Worm (Caenorhabditis elegans): ENCODE results near the gene E02A10.3.

The E02A10.3 gene

ce11 chrV:12553286-12553725 lies 26.1 kb upstream of the E02A10.3 start:
- TF ChIP-seq alr-1 (tag; optimal IDR thresholded peaks at IDR 0.05; ENCODE audit: borderline replicate concordance) (no peak), nhr-20 (tag; optimal IDR thresholded peaks at IDR 0.05) (peak; percentile 60), aha-1 (tag; optimal IDR thresholded peaks at IDR 0.05) (no peak), lin-15B (tag; optimal IDR thresholded peaks at IDR 0.05) (no peak), nhr-12 (tag; optimal IDR thresholded peaks at IDR 0.05) (no peak), mef-2 (tag; optimal IDR thresholded peaks at IDR 0.05) (no peak), nhr-85 (tag) (peak; percentile 94), zag-1 (tag; optimal IDR thresholded peaks at IDR 0.05) (no peak), sup-37 (GFP tag; optimal IDR thresholded peaks at IDR 0.05) (no peak), nhr-47 (tag; optimal IDR thresholded peaks at IDR 0.05) (peak; percentile 43), tbx-2 (tag; optimal IDR thresholded peaks at IDR 0.05) (peak; percentile 30), elt-2 (tag; optimal IDR thresholded peaks at IDR 0.05) (no peak), rnt-1 (tag; optimal IDR thresholded peaks at IDR 0.05) (no peak), ztf-4 (tag; optimal IDR thresholded peaks at IDR 0.05) (no peak), irx-1 (tag; optimal IDR thresholded peaks at IDR 0.05) (no peak), lin-14 (GFP tag; optimal IDR thresholded peaks at IDR 0.05) (peak; percentile 64), vab-15 (tag; optimal IDR thresholded peaks at IDR 0.05) (no peak), nhr-19 (GFP tag; conservative IDR thresholded peaks at IDR 0.05) (peak; percentile 46), efl-1 (optimal IDR thresholded peaks at IDR 0.05) (no peak), efl-1 (GFP tag; optimal IDR thresholded peaks at IDR 0.05 in 1 of 2) (peak in 1 of 2 experiments; percentile 1), efl-3 (GFP tag; optimal IDR thresholded peaks at IDR 0.05) (no peak), fkh-10 (GFP tag; optimal IDR thresholded peaks at IDR 0.05) (no peak), ceh-8 (GFP tag; optimal IDR thresholded peaks at IDR 0.05) (no peak), ama-1 (optimal IDR thresholded peaks at IDR 0.05) (no peak), blmp-1 (tag; optimal IDR thresholded peaks at IDR 0.05) (peak; percentile 59), snpc-4 (tag; optimal IDR thresholded peaks at IDR 0.05) (no peak), pqm-1 (tag; optimal IDR thresholded peaks at IDR 0.05) (no peak), sptf-1 (tag; optimal IDR thresholded peaks at IDR 0.05) (no peak), skn-1 (tag; optimal IDR thresholded peaks at IDR 0.05) (no peak), nhr-11 (tag; optimal IDR thresholded peaks at IDR 0.05) (no peak), egl-13 (tag; optimal IDR thresholded peaks at IDR 0.05) (no peak), unc-130 (tag; optimal IDR thresholded peaks at IDR 0.05) (peak; percentile 47), fkh-8 (tag; optimal IDR thresholded peaks at IDR 0.05) (peak; percentile 14), snu-23 (GFP tag; optimal IDR thresholded peaks at IDR 0.05) (peak; percentile 40), nhr-77 (tag; optimal IDR thresholded peaks at IDR 0.05) (no peak), lsy-2 (tag; optimal IDR thresholded peaks at IDR 0.05) (no peak), grh-1 (GFP tag; IDR thresholded peaks at IDR 0.05) (no peak; the same call in 1 of the 2 replicates), sox-4 (tag; optimal IDR thresholded peaks at IDR 0.05) (no peak), hpl-2 (GFP tag; optimal IDR thresholded peaks at IDR 0.05) (no peak), Y116A8C.19 (tag; optimal IDR thresholded peaks at IDR 0.05; ENCODE audit: borderline replicate concordance) (no peak), mdl-1 (tag; optimal IDR thresholded peaks at IDR 0.05) (peak in 1 of 2 experiments; percentile 63), dsc-1 (tag; optimal IDR thresholded peaks at IDR 0.05) (peak; percentile 60), ets-5 (GFP tag; IDR thresholded peaks at IDR 0.05) (no peak), elt-3 (tag; optimal IDR thresholded peaks at IDR 0.05) (peak in 5 of 6 experiments; percentile 51 to 98 (median 60)), unc-62 (GFP tag; optimal IDR thresholded peaks at IDR 0.05) (no peak), swsn-7 (tag; optimal IDR thresholded peaks at IDR 0.05) (no peak), ceh-82 (tag; optimal IDR thresholded peaks at IDR 0.05) (no peak), ceh-90 (tag; optimal IDR thresholded peaks at IDR 0.05) (no peak), lir-3 (tag; optimal IDR thresholded peaks at IDR 0.05; ENCODE audit: poor library complexity) (no peak), unc-98 (GFP tag; IDR thresholded peaks at IDR 0.05) (no peak), pax-3 (tag; optimal IDR thresholded peaks at IDR 0.05) (peak; percentile 55), xbp-1 (tag; optimal IDR thresholded peaks at IDR 0.05) (no peak), ceh-63 (GFP tag; optimal IDR thresholded peaks at IDR 0.05) (no peak), fkh-4 (tag; optimal IDR thresholded peaks at IDR 0.05; ENCODE audit: borderline replicate concordance) (no peak), aly-2 (tag; optimal IDR thresholded peaks at IDR 0.05) (no peak)
